Worm (Caenorhabditis elegans) whole organism, L4 larva: ENCODE results near the gene mltn-5.

Source experiments
- F10B5.3 ChIP-seq: sonication (generic microtip); optimal IDR thresholded peaks from 2 replicates; lab custom pipeline; 2016; ENCODE audit warnings: mild to moderate bottlenecking, missing genetic modification characterization, missing compliant biosample characterization
- F37D6.2 ChIP-seq: sonication (generic microtip); optimal IDR thresholded peaks from 2 replicates; lab custom pipeline; 2016; ENCODE audit warnings: mild to moderate bottlenecking, missing genetic modification characterization, missing compliant biosample characterization
- R02D3.7 ChIP-seq: fragments of 150-350 bp; sonication (generic microtip); optimal IDR thresholded peaks from 3 replicates; lab custom pipeline; 2014; ENCODE audit warnings: missing biosample characterization, missing genetic modification characterization
- T20F7.1 ChIP-seq: fragments of 200-800 bp; sonication (Bioruptor generic); optimal IDR thresholded peaks from 2 replicates; lab custom pipeline; 2018; ENCODE audit warnings: mild to moderate bottlenecking, missing genetic modification characterization, missing compliant biosample characterization
- Y48G9A.11 ChIP-seq: fragments of 200-800 bp; sonication (Bioruptor generic); IDR thresholded peaks from 2 replicates; pipeline ENCODE4 v1.3.6; 2022; ENCODE audit warnings: missing genetic modification reagents, missing genetic modification characterization, missing compliant biosample characterization
- Y75B8A.6 ChIP-seq: fragments of 200-800 bp; sonication (Bioruptor generic); IDR thresholded peaks from 2 replicates; pipeline ENCODE4 v1.3.6; 2022; ENCODE audit warnings: missing genetic modification reagents, missing genetic modification characterization, missing compliant biosample characterization
- aly-2 ChIP-seq: sonication (generic microtip); optimal IDR thresholded peaks from 2 replicates; lab custom pipeline; 2018; ENCODE audit warnings: missing biosample characterization, missing genetic modification characterization
- ceh-20 ChIP-seq: fragments of 200-800 bp; sonication (Bioruptor generic); IDR thresholded peaks from 2 replicates; pipeline ENCODE4 v1.3.6; 2022; ENCODE audit warnings: missing genetic modification reagents, missing genetic modification characterization, missing compliant biosample characterization
- ceh-44 ChIP-seq: fragments of 200-800 bp; sonication (Bioruptor generic); IDR thresholded peaks from 2 replicates; pipeline ENCODE4 v1.3.6; 2022; ENCODE audit warnings: missing genetic modification reagents, missing genetic modification characterization, missing compliant biosample characterization
- ceh-62 ChIP-seq: sonication (generic microtip); optimal IDR thresholded peaks from 2 replicates; lab custom pipeline; 2017; ENCODE audit warnings: missing biosample characterization, missing genetic modification characterization
- ces-1 ChIP-seq: fragments of 150-350 bp; sonication (generic microtip); optimal IDR thresholded peaks from 4 replicates; lab custom pipeline; 2014; ENCODE audit warnings: missing biosample characterization, missing genetic modification reagents, missing genetic modification characterization
- ctbp-1 ChIP-seq: fragments of 200-800 bp; sonication (Bioruptor generic); IDR thresholded peaks from 2 replicates; pipeline ENCODE4 v1.3.6; 2022; ENCODE audit warnings: missing genetic modification reagents, missing genetic modification characterization, missing compliant biosample characterization
- daf-16 ChIP-seq, 3 experiments: sonication (generic microtip); optimal IDR thresholded peaks; 2 replicates each; lab custom pipeline; 2016 to 2017; ENCODE audit warnings: missing genetic modification characterization in 3 of 3, missing genetic modification reagents in 3 of 3, mild to moderate bottlenecking in 2 of 3, missing compliant biosample characterization in 2 of 3, missing biosample characterization in 1 of 3, moderate library complexity in 1 of 3
- dmd-6 ChIP-seq: fragments of 200-800 bp; sonication (Bioruptor generic); IDR thresholded peaks from 2 replicates; pipeline ENCODE4 v1.3.6; 2022; ENCODE audit warnings: missing genetic modification reagents, missing genetic modification characterization, missing compliant biosample characterization
- dmd-8 ChIP-seq: fragments of 200-800 bp; sonication (Bioruptor generic); IDR thresholded peaks from 2 replicates; pipeline ENCODE4 v1.3.6; 2022; ENCODE audit warnings: missing genetic modification characterization, missing compliant biosample characterization
- dpl-1 ChIP-seq: fragments of 150-350 bp; optimal IDR thresholded peaks from 2 replicates; lab custom pipeline; 2014; ENCODE audit warnings: missing biosample characterization, missing genetic modification reagents, missing genetic modification characterization
- dve-1 ChIP-seq: sonication (generic microtip); optimal IDR thresholded peaks from 2 replicates; lab custom pipeline; 2017; ENCODE audit warnings: antibody characterized with exemption, mild to moderate bottlenecking, missing genetic modification characterization, missing compliant biosample characterization; ENCODE audit not compliant: insufficient read depth
- egl-27 ChIP-seq: sonication (generic microtip); optimal IDR thresholded peaks from 3 replicates; lab custom pipeline; 2017; ENCODE audit warnings: missing biosample characterization, missing genetic modification reagents, missing genetic modification characterization
- fkh-10 ChIP-seq: fragments of 150-350 bp; optimal IDR thresholded peaks from 2 replicates; lab custom pipeline; 2014; ENCODE audit warnings: missing biosample characterization, missing genetic modification reagents, missing genetic modification characterization
- gei-8 ChIP-seq: fragments of 200-800 bp; sonication (Bioruptor generic); optimal IDR thresholded peaks from 2 replicates; lab custom pipeline; 2018; ENCODE audit warnings: mild to moderate bottlenecking, missing genetic modification characterization, missing compliant biosample characterization
- hlh-11 ChIP-seq: fragments of 200-800 bp; sonication (Bioruptor generic); optimal IDR thresholded peaks from 2 replicates; lab custom pipeline; 2018; ENCODE audit warnings: mild to moderate bottlenecking, missing genetic modification characterization, missing compliant biosample characterization
- lin-13 ChIP-seq: fragments of 150-350 bp; optimal IDR thresholded peaks from 2 replicates; lab custom pipeline; 2014; ENCODE audit warnings: missing biosample characterization, missing genetic modification reagents, missing genetic modification characterization
- lin-38 ChIP-seq: fragments of 200-800 bp; sonication (Bioruptor generic); IDR thresholded peaks from 2 replicates; pipeline ENCODE4 v1.3.6; 2022; ENCODE audit warnings: missing genetic modification reagents, missing genetic modification characterization, missing compliant biosample characterization
- lin-39 ChIP-seq: fragments of 150-350 bp; optimal IDR thresholded peaks from 2 replicates; lab custom pipeline; 2014; ENCODE audit warnings: missing biosample characterization, missing genetic modification reagents, missing genetic modification characterization
- lir-3 ChIP-seq: sonication (generic microtip); optimal IDR thresholded peaks from 2 replicates; lab custom pipeline; 2016; ENCODE audit warnings: mild to moderate bottlenecking, missing genetic modification characterization, missing compliant biosample characterization
- lsy-2 ChIP-seq, 2 experiments: fragments of 150-350 bp in 1 of 2; sonication (generic microtip) in 1 of 2; optimal IDR thresholded peaks; 2 replicates each; lab custom pipeline; 2014 to 2017; ENCODE audit warnings: missing biosample characterization in 2 of 2, missing genetic modification characterization in 2 of 2
- madf-5 ChIP-seq, 2 experiments: fragments of 200-800 bp; sonication (Bioruptor generic); IDR thresholded peaks; 2 replicates each; pipeline ENCODE4 v1.3.6; 2022; ENCODE audit warnings: missing compliant biosample characterization in 2 of 2, missing genetic modification characterization in 2 of 2
- mxl-2 ChIP-seq: fragments of 200-800 bp; sonication (Bioruptor generic); conservative IDR thresholded peaks from 2 replicates; pipeline ENCODE4 v1.3.6; 2022; ENCODE audit warnings: missing genetic modification reagents, missing genetic modification characterization, missing compliant biosample characterization
- nhr-102 ChIP-seq: sonication (generic microtip); optimal IDR thresholded peaks from 2 replicates; lab custom pipeline; 2016; ENCODE audit warnings: mild to moderate bottlenecking, missing genetic modification characterization, moderate library complexity, missing compliant biosample characterization
- nhr-25 ChIP-seq: sonication (generic microtip); optimal IDR thresholded peaks from 2 replicates; lab custom pipeline; 2017; ENCODE audit warnings: missing genetic modification characterization, mild to moderate bottlenecking, missing compliant biosample characterization, antibody characterized with exemption, moderate library complexity, borderline replicate concordance; ENCODE audit not compliant: insufficient read depth
- nhr-42 ChIP-seq: fragments of 200-800 bp; sonication (Bioruptor generic); IDR thresholded peaks from 2 replicates; pipeline ENCODE4 v1.3.6; 2022; ENCODE audit warnings: missing genetic modification characterization, missing compliant biosample characterization
- nhr-48 ChIP-seq: sonication (generic microtip); optimal IDR thresholded peaks from 2 replicates; lab custom pipeline; 2016; ENCODE audit warnings: mild to moderate bottlenecking, missing genetic modification characterization, missing compliant biosample characterization
- nhr-6 ChIP-seq: fragments of 150-350 bp; optimal IDR thresholded peaks from 2 replicates; lab custom pipeline; 2014; ENCODE audit warnings: missing biosample characterization, missing genetic modification characterization
- nhr-76 ChIP-seq: fragments of 150-350 bp; optimal IDR thresholded peaks from 2 replicates; lab custom pipeline; 2014; ENCODE audit warnings: missing biosample characterization, missing genetic modification characterization
- nhr-77 ChIP-seq: fragments of 150-350 bp; optimal IDR thresholded peaks from 2 replicates; lab custom pipeline; 2014; ENCODE audit warnings: missing biosample characterization, missing genetic modification characterization
- pha-4 ChIP-seq, 2 experiments: fragments of 150-350 bp in 1 of 2; fragments of 200-800 bp in 1 of 2; sonication (Bioruptor generic) in 1 of 2; IDR thresholded peaks in 1 of 2; optimal IDR thresholded peaks in 1 of 2; 2 replicates each; pipeline versions ENCODE4 v1.3.6 to Lab custom; 2014 to 2022; ENCODE audit warnings: missing genetic modification characterization in 2 of 2, missing genetic modification reagents in 2 of 2, missing biosample characterization in 1 of 2, missing compliant biosample characterization in 1 of 2
- php-3 ChIP-seq: fragments of 200-800 bp; sonication (Bioruptor generic); IDR thresholded peaks from 2 replicates; pipeline ENCODE4 v1.3.6; 2022; ENCODE audit warnings: missing genetic modification reagents, missing genetic modification characterization, missing compliant biosample characterization
- rbr-2 ChIP-seq: sonication (generic microtip); optimal IDR thresholded peaks from 2 replicates; lab custom pipeline; 2016; ENCODE audit warnings: missing genotype, missing genetic modification characterization, missing compliant biosample characterization
- sdz-12 ChIP-seq: fragments of 200-800 bp; sonication (Bioruptor generic); optimal IDR thresholded peaks from 2 replicates; lab custom pipeline; 2018; ENCODE audit warnings: mild to moderate bottlenecking, missing genetic modification characterization, missing compliant biosample characterization
- snpc-4 ChIP-seq: fragments of 150-350 bp; optimal IDR thresholded peaks from 2 replicates; lab custom pipeline; 2014; ENCODE audit warnings: missing biosample characterization, missing genetic modification characterization
- spr-1 ChIP-seq: sonication (generic microtip); optimal IDR thresholded peaks from 2 replicates; lab custom pipeline; 2016; ENCODE audit warnings: mild to moderate bottlenecking, missing genetic modification characterization, missing compliant biosample characterization
- tra-1 ChIP-seq: fragments of 200-800 bp; sonication (Bioruptor generic); IDR thresholded peaks from 2 replicates; pipeline ENCODE4 v1.3.6; 2022; ENCODE audit warnings: missing genetic modification reagents, missing genetic modification characterization, missing compliant biosample characterization
- unc-39 ChIP-seq: sonication (generic microtip); optimal IDR thresholded peaks from 2 replicates; lab custom pipeline; 2017; ENCODE audit warnings: missing biosample characterization, missing genetic modification characterization
- zip-2 ChIP-seq: fragments of 150-350 bp; optimal IDR thresholded peaks from 2 replicates; lab custom pipeline; 2014; ENCODE audit warnings: missing biosample characterization, missing genetic modification characterization

The mltn-5 gene

ce11 chrII:13957437-13957836, 32.4 kb downstream of the mltn-5 start, which contains the start of gene zip-3 (continued):
- no peak for TF ChIP-seq lin-39 (tag; lab: Kevin White, UChicago)
- no peak for TF ChIP-seq Y75B8A.6 (GFP tag; lab: Robert Waterston, UW)
- TF ChIP-seq nhr-25 (tag; lab: Kevin White, UChicago) = no peak
- TF ChIP-seq nhr-77 = peak; percentile 45
- TF ChIP-seq unc-39 (tag; lab: Kevin White, UChicago) = no peak
- no peak for TF ChIP-seq dmd-8 (GFP tag; lab: Robert Waterston, UW)
- no peak for TF ChIP-seq R02D3.7
- peak; percentile 67 for TF ChIP-seq tra-1
- no peak for TF ChIP-seq mxl-2 (GFP tag; lab: Robert Waterston, UW)
- peak; percentile 62; the same call in 1 of the 2 replicates for TF ChIP-seq php-3
- TF ChIP-seq lin-13 (GFP tag; lab: Kevin White, UChicago) = no peak
- TF ChIP-seq madf-5 (GFP tag; IDR thresholded peaks at IDR 0.05; lab: Robert Waterston, UW) = no peak
- no peak for TF ChIP-seq T20F7.1 (GFP tag; lab: Kevin White, UChicago)
- TF ChIP-seq aly-2 (tag; lab: Kevin White, UChicago) = no peak
- peak; percentile 21 for TF ChIP-seq gei-8 (GFP tag; lab: Kevin White, UChicago)
- no peak for TF ChIP-seq ceh-62 (tag; lab: Kevin White, UChicago)
- no peak for TF ChIP-seq spr-1 (tag; lab: Kevin White, UChicago)
- TF ChIP-seq ceh-44 (GFP tag; lab: Robert Waterston, UW) = no peak

DNA sequence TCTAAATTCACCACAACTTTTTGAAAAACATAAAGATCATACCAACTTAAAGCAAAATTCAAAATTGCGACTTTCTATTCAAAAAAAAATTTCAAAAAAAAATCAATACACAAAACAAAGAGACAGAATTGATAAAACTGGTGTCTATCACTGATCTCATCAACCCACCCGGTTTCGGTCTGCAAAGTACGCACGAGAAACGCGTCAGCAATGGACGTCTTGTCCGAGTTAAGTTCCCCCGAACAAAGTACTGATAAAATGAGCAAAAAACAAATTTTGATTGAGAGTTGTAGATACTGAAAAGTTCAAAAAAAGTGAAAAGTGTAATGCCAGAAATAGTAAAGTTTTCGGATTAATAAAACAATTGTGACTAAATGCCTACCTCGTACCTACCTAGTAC, 33.4 kb downstream of the mltn-5 start:
- TF ChIP-seq lir-3 (tag; lab: Kevin White, UChicago) (no peak), dmd-6 (GFP tag; lab: Robert Waterston, UW) (peak; percentile 76; the same call in 1 of the 2 replicates), mxl-2 (GFP tag; lab: Robert Waterston, UW) (no peak), lsy-2 (tag; optimal IDR thresholded peaks at IDR 0.05; lab: Kevin White, UChicago) (peak in 1 of 2 experiments; percentile 19), daf-16 (GFP tag; optimal IDR thresholded peaks at IDR 0.05; lab: Kevin White, UChicago) (no peak), daf-16 (tag; optimal IDR thresholded peaks at IDR 0.05; lab: Kevin White, UChicago) (peak; percentile 18), rbr-2 (no peak), egl-27 (tag; lab: Kevin White, UChicago) (no peak), ces-1 (GFP tag; lab: Kevin White, UChicago) (no peak), nhr-76 (tag; lab: Kevin White, UChicago) (no peak), lin-38 (GFP tag; lab: Robert Waterston, UW) (0 out of 2 replicates have a peak, but pooled peaks have one; percentile 33), nhr-42 (GFP tag; lab: Robert Waterston, UW) (no peak), F37D6.2 (tag; lab: Kevin White, UChicago) (no peak), pha-4 (GFP tag; IDR thresholded peaks at IDR 0.05; lab: Robert Waterston, UW) (no peak), pha-4 (tag; optimal IDR thresholded peaks at IDR 0.05; lab: Kevin White, UChicago) (no peak), fkh-10 (no peak), snpc-4 (tag; lab: Kevin White, UChicago) (no peak), nhr-102 (tag; lab: Kevin White, UChicago) (peak; percentile 14), dpl-1 (GFP tag; lab: Kevin White, UChicago) (no peak), ctbp-1 (no peak), nhr-48 (tag; lab: Kevin White, UChicago) (no peak), T20F7.1 (GFP tag; lab: Kevin White, UChicago) (no peak), ceh-20 (GFP tag; lab: Robert Waterston, UW) (no peak), hlh-11 (tag; lab: Kevin White, UChicago) (peak; percentile 6), nhr-6 (no peak), sdz-12 (GFP tag; lab: Kevin White, UChicago) (no peak), F10B5.3 (tag; lab: Kevin White, UChicago) (no peak), Y48G9A.11 (no peak), zip-2 (no peak), dve-1 (peak; percentile 42), tra-1 (no peak)
